Fruit fly (Drosophila melanogaster): ENCODE measurements around the gene Fer2LCH.

Gene Fer2LCH

dm6 chr3R:30343048-30343447 is 44.6 kb upstream of the Fer2LCH start (continued):
- no peak for TF ChIP-seq CG31627 (GFP tag; optimal IDR thresholded peaks at IDR 0.05)
- TF ChIP-seq CG8119 (GFP tag; IDR thresholded peaks at IDR 0.05), result peak; percentile 82
- no peak for TF ChIP-seq CG11902 (GFP tag; optimal IDR thresholded peaks at IDR 0.05)
- peak; percentile 42; the same call in 1 of the 2 replicates for TF ChIP-seq CG11294 (GFP tag; IDR thresholded peaks at IDR 0.05)
- TF ChIP-seq CG15336 (GFP tag; IDR thresholded peaks at IDR 0.05), result peak; percentile 88
- TF ChIP-seq CG16779 (tag; optimal IDR thresholded peaks at IDR 0.05), result no peak
- no peak for TF ChIP-seq Hr38 (GFP tag; optimal IDR thresholded peaks at IDR 0.05)
- TF ChIP-seq CG9139 (GFP tag; optimal IDR thresholded peaks at IDR 0.05), result no peak

- TF ChIP-seq CG10669 (GFP tag; optimal IDR thresholded peaks at IDR 0.05) (no peak), CG6276 (GFP tag; optimal IDR thresholded peaks at IDR 0.05) (peak; percentile 12), CG1621 (tag; optimal IDR thresholded peaks at IDR 0.05) (no peak), eg (GFP tag; IDR thresholded peaks at IDR 0.05) (peak; percentile 69), CG11294 (GFP tag; IDR thresholded peaks at IDR 0.05) (peak; percentile 57; the same call in 1 of the 2 replicates), CG6808 (GFP tag; optimal IDR thresholded peaks at IDR 0.05) (no peak), CG6163 (GFP tag; IDR thresholded peaks at IDR 0.05) (peak; percentile 39; the same call in 2 of the 3 replicates), CG8119 (GFP tag; IDR thresholded peaks at IDR 0.05) (peak; percentile 66), OdsH (GFP tag; optimal IDR thresholded peaks at IDR 0.05) (peak; percentile 23), net (GFP tag; optimal IDR thresholded peaks at IDR 0.05) (peak; percentile 20), dsx (GFP tag; optimal IDR thresholded peaks at IDR 0.05; ENCODE audit: poor library complexity, severe bottlenecking) (peak; percentile 89), CG3919 (GFP tag; optimal IDR thresholded peaks at IDR 0.05) (no peak), achi (GFP tag; optimal IDR thresholded peaks at IDR 0.05) (peak; percentile 11), CG31627 (GFP tag; optimal IDR thresholded peaks at IDR 0.05) (no peak), Eip78C (GFP tag) (peak; percentile 42), Lpt (GFP tag; optimal IDR thresholded peaks at IDR 0.05) (no peak), CG15336 (GFP tag; IDR thresholded peaks at IDR 0.05) (peak; percentile 64), Sox15 (GFP tag; optimal IDR thresholded peaks at IDR 0.05) (no peak), CG32006 (GFP tag; optimal IDR thresholded peaks at IDR 0.05) (peak; percentile 49), salr (GFP tag; optimal IDR thresholded peaks at IDR 0.05) (peak in 1 of 2 experiments; percentile 6), Ets96B (tag; optimal IDR thresholded peaks at IDR 0.05) (no peak), CG10631 (GFP tag; optimal IDR thresholded peaks at IDR 0.05) (no peak), fd59A (GFP tag; optimal IDR thresholded peaks at IDR 0.05) (no peak), ss (GFP tag; optimal IDR thresholded peaks at IDR 0.05) (no peak), fd85E (GFP tag; optimal IDR thresholded peaks at IDR 0.05) (no peak), esn (GFP tag; optimal IDR thresholded peaks at IDR 0.05) (no peak), CG11762 (GFP tag; optimal IDR thresholded peaks at IDR 0.05; ENCODE audit: insufficient read depth) (no peak), dac (GFP tag; optimal IDR thresholded peaks at IDR 0.05) (no peak), Hr4 (GFP tag; optimal IDR thresholded peaks at IDR 0.05) (peak; percentile 31), pdm3 (GFP tag; optimal IDR thresholded peaks at IDR 0.05) (no peak), cyc (GFP tag; optimal IDR thresholded peaks at IDR 0.05) (no peak), Sox14 (GFP tag; optimal IDR thresholded peaks at IDR 0.05) (no peak)
These were observed 44.0 kb upstream of the Fer2LCH start for dm6 chr3R:30343453-30344220.

dm6 chr3R:30344221-30344948 is 43.2 kb upstream of the Fer2LCH start:
- TF ChIP-seq OdsH (GFP tag; optimal IDR thresholded peaks at IDR 0.05) (peak; percentile 65), Lpt (GFP tag; optimal IDR thresholded peaks at IDR 0.05) (peak; percentile 71), dsx (GFP tag; optimal IDR thresholded peaks at IDR 0.05; ENCODE audit: poor library complexity, severe bottlenecking) (no peak), CG10669 (GFP tag; optimal IDR thresholded peaks at IDR 0.05) (no peak), CG6163 (GFP tag; IDR thresholded peaks at IDR 0.05) (peak; percentile 80), CG11762 (GFP tag; optimal IDR thresholded peaks at IDR 0.05; ENCODE audit: insufficient read depth) (peak; percentile 19), Eip75B (GFP tag; optimal IDR thresholded peaks at IDR 0.05) (no peak), pdm3 (GFP tag; optimal IDR thresholded peaks at IDR 0.05) (peak; percentile 39), Hr4 (GFP tag; optimal IDR thresholded peaks at IDR 0.05) (peak; percentile 84), topi (GFP tag; optimal IDR thresholded peaks at IDR 0.05) (no peak), CG15336 (GFP tag; IDR thresholded peaks at IDR 0.05) (peak; percentile 92), Eip93F (GFP tag; optimal IDR thresholded peaks at IDR 0.05) (no peak), CG8119 (GFP tag; IDR thresholded peaks at IDR 0.05) (peak; percentile 86), cyc (GFP tag; optimal IDR thresholded peaks at IDR 0.05) (no peak), fkh (GFP tag; optimal IDR thresholded peaks at IDR 0.05) (no peak), Hr38 (GFP tag; optimal IDR thresholded peaks at IDR 0.05) (no peak), esn (GFP tag; optimal IDR thresholded peaks at IDR 0.05) (no peak), Gug (GFP tag; IDR thresholded peaks at IDR 0.05) (peak; percentile 80), Hr39 (GFP tag; optimal IDR thresholded peaks at IDR 0.05) (no peak), CG6854 (GFP tag; optimal IDR thresholded peaks at IDR 0.05) (no peak), Sox102F (GFP tag; optimal IDR thresholded peaks at IDR 0.05) (no peak)

Measured in whole organism, prepupa.